Worm (Caenorhabditis elegans): ENCODE measurements around the gene Y49F6B.13.
A peak's percentile ranks its signal among the peaks of the same experiment; 100 is the strongest.

DNA sequence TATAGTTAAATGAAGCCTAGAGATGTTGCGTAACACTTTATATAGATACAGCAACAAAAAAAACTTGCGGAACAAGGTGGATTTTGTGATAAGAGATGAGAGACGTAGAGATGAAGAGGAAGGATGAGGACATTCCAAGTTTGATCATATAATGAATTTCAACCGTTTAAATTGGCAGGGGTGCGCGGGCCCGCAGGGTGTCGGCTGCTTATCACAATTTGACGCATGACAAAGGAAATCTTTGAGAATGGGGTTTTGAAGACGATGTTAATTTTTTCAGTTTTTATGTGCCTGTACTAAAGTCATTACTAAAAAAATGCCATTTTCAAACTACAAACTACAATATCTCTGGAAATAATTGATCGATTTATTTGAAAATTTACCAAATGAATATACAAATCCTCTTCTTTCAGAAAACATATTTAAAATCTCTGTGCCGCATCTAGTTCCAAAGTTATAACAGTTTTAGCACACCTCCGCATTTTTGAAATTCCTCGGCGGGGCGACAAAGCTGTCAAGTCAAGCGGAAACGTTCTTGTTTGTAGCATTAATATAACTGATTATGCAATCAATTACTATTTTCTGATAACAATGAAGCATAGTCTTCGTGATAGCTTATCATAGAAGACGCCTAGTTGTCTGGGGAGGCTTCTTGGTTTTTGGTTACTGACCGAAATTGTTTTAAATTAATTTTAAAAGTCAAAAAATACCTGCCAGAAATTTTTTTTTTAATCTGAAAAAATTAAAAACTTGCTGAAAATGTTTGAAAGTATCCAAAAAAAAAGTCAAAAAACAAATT lies 31.5 kb downstream of the Y49F6B.13 start:
- TF ChIP-seq snpc-4 (tag; optimal IDR thresholded peaks at IDR 0.05) (peak; percentile 59), skn-1 (tag; optimal IDR thresholded peaks at IDR 0.05) (no peak), R02D3.7 (tag; optimal IDR thresholded peaks at IDR 0.05) (no peak)

Measured in whole organism, L2 larva.